Fruit fly (Drosophila melanogaster) whole organism, embryonic: ENCODE data around the gene Art8.

Source experiments
- Blimp-1 ChIP-seq: fragments of 200-800 bp; sonication (Bioruptor generic); optimal IDR thresholded peaks from 3 replicates; lab custom pipeline; 2018; ENCODE audit warnings: missing biosample characterization, missing genetic modification characterization, mild to moderate bottlenecking, moderate library complexity, missing genetic modification reagents
- CG10147 ChIP-seq: fragments of 200-800 bp; sonication (Bioruptor generic); optimal IDR thresholded peaks from 2 replicates; lab custom pipeline; 2019; ENCODE audit warnings: missing biosample characterization, mild to moderate bottlenecking, missing genetic modification characterization, moderate library complexity
- CG10267 ChIP-seq: fragments of 200-800 bp; sonication (Bioruptor generic); optimal IDR thresholded peaks from 2 replicates; lab custom pipeline; 2018; ENCODE audit warnings: missing biosample characterization, mild to moderate bottlenecking, missing genetic modification characterization, moderate library complexity
- CG11456 ChIP-seq: fragments of 200-800 bp; sonication (Bioruptor generic); IDR thresholded peaks from 3 replicates; pipeline ENCODE4 v1.3.6; 2022; ENCODE audit warnings: missing biosample characterization, missing genetic modification characterization
- CG12071 ChIP-seq: fragments of 200-800 bp; sonication (Bioruptor generic); optimal IDR thresholded peaks from 3 replicates; lab custom pipeline; 2018; ENCODE audit warnings: missing biosample characterization, mild to moderate bottlenecking, missing genetic modification characterization
- CG12104 ChIP-seq: fragments of 200-800 bp; sonication (Bioruptor generic); optimal IDR thresholded peaks from 3 replicates; lab custom pipeline; 2016; ENCODE audit warnings: missing biosample characterization, missing genetic modification characterization
- CG13123 ChIP-seq: fragments of 200-800 bp; sonication (Bioruptor generic); optimal IDR thresholded peaks from 2 replicates; lab custom pipeline; 2016; ENCODE audit warnings: missing biosample characterization, missing genetic modification characterization
- CG13894 ChIP-seq: fragments of 200-800 bp; sonication (Bioruptor generic); optimal IDR thresholded peaks from 3 replicates; lab custom pipeline; 2018; ENCODE audit warnings: missing biosample characterization, mild to moderate bottlenecking, missing genetic modification characterization, moderate library complexity
- CG15514 ChIP-seq: fragments of 200-800 bp; sonication (Bioruptor generic); optimal IDR thresholded peaks from 3 replicates; lab custom pipeline; 2017; ENCODE audit warnings: missing biosample characterization, missing genetic modification characterization, mild to moderate bottlenecking, moderate library complexity, missing genetic modification reagents
- CG15601 ChIP-seq: fragments of 200-800 bp; sonication (Bioruptor generic); optimal IDR thresholded peaks from 3 replicates; lab custom pipeline; 2019; ENCODE audit warnings: missing biosample characterization, mild to moderate bottlenecking, missing genetic modification characterization, moderate library complexity
- CG16813 ChIP-seq: fragments of 200-800 bp; sonication (Bioruptor generic); IDR thresholded peaks from 3 replicates; pipeline ENCODE4 v1.3.6; 2022; ENCODE audit warnings: missing biosample characterization, missing genetic modification characterization; ENCODE audit not compliant: partially characterized antibody
- CG4707 ChIP-seq: fragments of 200-800 bp; sonication (Bioruptor generic); optimal IDR thresholded peaks from 2 replicates; lab custom pipeline; 2018; ENCODE audit warnings: missing biosample characterization, mild to moderate bottlenecking, missing genetic modification characterization, moderate library complexity
- CG6175 ChIP-seq: fragments of 200-800 bp; sonication (Bioruptor generic); IDR thresholded peaks from 3 replicates; pipeline ENCODE4 v1.3.6; 2022; ENCODE audit warnings: missing biosample characterization, missing genetic modification characterization
- CG6765 ChIP-seq: fragments of 200-800 bp; sonication (Bioruptor generic); optimal IDR thresholded peaks from 3 replicates; lab custom pipeline; 2017; ENCODE audit warnings: missing biosample characterization, mild to moderate bottlenecking, missing genetic modification characterization
- CG7372 ChIP-seq: fragments of 200-800 bp; sonication (Bioruptor generic); IDR thresholded peaks from 2 replicates; pipeline ENCODE4 v1.3.6; 2022; ENCODE audit warnings: missing biosample characterization, missing genetic modification characterization
- CG7987 ChIP-seq: fragments of 200-800 bp; sonication (Bioruptor generic); optimal IDR thresholded peaks from 2 replicates; lab custom pipeline; 2018; ENCODE audit warnings: missing biosample characterization, mild to moderate bottlenecking, missing genetic modification characterization, moderate library complexity
- CG8281 ChIP-seq: fragments of 200-800 bp; sonication (Bioruptor generic); optimal IDR thresholded peaks from 2 replicates; lab custom pipeline; 2018; ENCODE audit warnings: missing biosample characterization, mild to moderate bottlenecking, missing genetic modification characterization, moderate library complexity
- CG8478 ChIP-seq: fragments of >200 bp; optimal IDR thresholded peaks from 2 replicates; lab custom pipeline; 2018
- CG8924 ChIP-seq: fragments of 200-800 bp; optimal IDR thresholded peaks from 3 replicates; lab custom pipeline; 2019; ENCODE audit warnings: missing biosample characterization, mild to moderate bottlenecking, missing genetic modification characterization, moderate library complexity
- CG9609 ChIP-seq: fragments of 200-800 bp; sonication (Bioruptor generic); optimal IDR thresholded peaks from 3 replicates; lab custom pipeline; 2016; ENCODE audit warnings: missing biosample characterization, missing genetic modification characterization
- CG9817 ChIP-seq: fragments of 200-800 bp; sonication (Bioruptor generic); optimal IDR thresholded peaks from 2 replicates; lab custom pipeline; 2018; ENCODE audit warnings: missing biosample characterization, mild to moderate bottlenecking, missing genetic modification characterization, moderate library complexity
- CHES-1-like ChIP-seq: fragments of 200-800 bp; sonication (Bioruptor generic); optimal IDR thresholded peaks from 2 replicates; lab custom pipeline; 2016; ENCODE audit warnings: missing biosample characterization, missing genetic modification characterization
- Elba2 ChIP-seq: fragments of 200-800 bp; sonication (Bioruptor generic); optimal IDR thresholded peaks from 3 replicates; lab custom pipeline; 2016; ENCODE audit warnings: missing biosample characterization, missing genetic modification characterization
- Mad ChIP-seq: fragments of 200-800 bp; sonication (Bioruptor generic); optimal IDR thresholded peaks from 2 replicates; lab custom pipeline; 2016; ENCODE audit warnings: missing biosample characterization, missing genetic modification characterization
- Max ChIP-seq: fragments of 200-800 bp; sonication (Bioruptor generic); optimal IDR thresholded peaks from 2 replicates; lab custom pipeline; 2016; ENCODE audit warnings: missing biosample characterization, mild to moderate bottlenecking, missing genetic modification characterization
- PHDP ChIP-seq: fragments of 200-800 bp; sonication (Bioruptor generic); optimal IDR thresholded peaks from 3 replicates; lab custom pipeline; 2018; ENCODE audit warnings: missing biosample characterization, mild to moderate bottlenecking, missing genetic modification characterization, moderate library complexity
- Sox102F ChIP-seq: fragments of 200-800 bp; sonication (Bioruptor generic); optimal IDR thresholded peaks from 2 replicates; lab custom pipeline; 2018; ENCODE audit warnings: missing biosample characterization, mild to moderate bottlenecking, missing genetic modification characterization, moderate library complexity
- TFAM ChIP-seq: fragments of 200-800 bp; sonication (Bioruptor generic); optimal IDR thresholded peaks from 2 replicates; lab custom pipeline; 2017; ENCODE audit warnings: missing biosample characterization, missing genetic modification characterization, inconsistent platforms
- dimm ChIP-seq: fragments of 200-800 bp; sonication (Bioruptor generic); IDR thresholded peaks from 2 replicates; pipeline ENCODE4 v1.3.6; 2022; ENCODE audit warnings: missing biosample characterization, missing genetic modification characterization
- ems ChIP-seq: fragments of 200-800 bp; sonication (Bioruptor generic); optimal IDR thresholded peaks from 3 replicates; lab custom pipeline; 2016; ENCODE audit warnings: missing biosample characterization, missing genetic modification characterization
- fd64A ChIP-seq: fragments of 200-800 bp; sonication (Bioruptor generic); optimal IDR thresholded peaks from 3 replicates; lab custom pipeline; 2018; ENCODE audit warnings: missing biosample characterization, mild to moderate bottlenecking, missing genetic modification characterization
- gcm ChIP-seq: fragments of 200-800 bp; sonication (Bioruptor generic); optimal IDR thresholded peaks from 2 replicates; lab custom pipeline; 2019; ENCODE audit warnings: missing biosample characterization, mild to moderate bottlenecking, missing genetic modification characterization, moderate library complexity
- grn ChIP-seq: fragments of 200-800 bp; sonication (Bioruptor generic); optimal IDR thresholded peaks from 3 replicates; lab custom pipeline; 2017; ENCODE audit warnings: missing biosample characterization, missing genetic modification characterization
- ind ChIP-seq: fragments of 200-800 bp; sonication (Bioruptor generic); optimal IDR thresholded peaks from 3 replicates; lab custom pipeline; 2016; ENCODE audit warnings: missing biosample characterization, missing genetic modification characterization
- insv ChIP-seq, 2 experiments: fragments of 200-800 bp; sonication (Bioruptor generic); optimal IDR thresholded peaks; 3 replicates each; lab custom pipeline; 2016 to 2018; ENCODE audit warnings: missing biosample characterization in 2 of 2, missing genetic modification characterization in 2 of 2
- lmd ChIP-seq: fragments of 200-800 bp; sonication (Bioruptor generic); IDR thresholded peaks from 2 replicates; pipeline ENCODE4 v1.3.6; 2022; ENCODE audit warnings: missing biosample characterization, missing genetic modification characterization
- nau ChIP-seq: fragments of 200-800 bp; sonication (Bioruptor generic); optimal IDR thresholded peaks from 3 replicates; lab custom pipeline; 2017; ENCODE audit warnings: missing biosample characterization, mild to moderate bottlenecking, missing genetic modification characterization, missing genetic modification reagents
- psq ChIP-seq: fragments of 200-800 bp; sonication (Bioruptor generic); optimal IDR thresholded peaks from 2 replicates; lab custom pipeline; 2017; ENCODE audit warnings: missing biosample characterization, missing genetic modification characterization
- pum ChIP-seq: fragments of 200-800 bp; sonication (Bioruptor generic); optimal IDR thresholded peaks from 2 replicates; lab custom pipeline; 2016; ENCODE audit warnings: missing biosample characterization, missing genetic modification characterization
- sc ChIP-seq, 3 experiments: fragments of >200 bp in 2 of 3; fragments of 200-800 bp in 1 of 3; sonication (Bioruptor generic) in 1 of 3; optimal IDR thresholded peaks; 2 replicates in 2 of 3; 3 replicates in 1 of 3; lab custom pipeline; 2017; ENCODE audit warnings: mild to moderate bottlenecking in 1 of 3, missing biosample characterization in 1 of 3, missing genetic modification characterization in 1 of 3, missing genetic modification reagents in 1 of 3
- so ChIP-seq: fragments of 200-800 bp; sonication (Bioruptor generic); IDR thresholded peaks from 3 replicates; pipeline ENCODE4 v1.3.6; 2022; ENCODE audit warnings: missing biosample characterization, missing genetic modification characterization
- sr ChIP-seq: fragments of 200-800 bp; sonication (Bioruptor generic); IDR thresholded peaks from 3 replicates; pipeline ENCODE4 v1.3.6; 2022; ENCODE audit warnings: missing biosample characterization, missing genetic modification characterization
- ssp ChIP-seq: fragments of 200-800 bp; sonication (Bioruptor generic); IDR thresholded peaks from 2 replicates; pipeline ENCODE4 v1.3.6; 2022; ENCODE audit warnings: missing biosample characterization, missing genetic modification characterization
- tna ChIP-seq: fragments of 200-800 bp; sonication (Bioruptor generic); IDR thresholded peaks from 2 replicates; pipeline ENCODE4 v1.3.6; 2022; ENCODE audit warnings: missing biosample characterization, missing genetic modification characterization; ENCODE audit not compliant: partially characterized antibody
- toy ChIP-seq: fragments of 200-800 bp; sonication (Bioruptor generic); IDR thresholded peaks from 2 replicates; pipeline ENCODE4 v1.3.6; 2022; ENCODE audit warnings: missing biosample characterization, missing genetic modification characterization
- ttk ChIP-seq: fragments of 200-800 bp; sonication (Bioruptor generic); IDR thresholded peaks from 2 replicates; pipeline ENCODE4 v2.1.2; 2022; ENCODE audit warnings: missing biosample characterization, missing genetic modification characterization
- tx ChIP-seq: fragments of 200-800 bp; sonication (Bioruptor generic); optimal IDR thresholded peaks from 2 replicates; lab custom pipeline; 2016; ENCODE audit warnings: missing biosample characterization, missing genetic modification characterization
- unc-4 ChIP-seq: fragments of 200-800 bp; sonication (Bioruptor generic); IDR thresholded peaks from 2 replicates; pipeline ENCODE4 v1.3.6; 2022; ENCODE audit warnings: missing biosample characterization, missing genetic modification characterization; ENCODE audit not compliant: partially characterized antibody
- z ChIP-seq: fragments of 200-800 bp; sonication (Bioruptor generic); IDR thresholded peaks from 3 replicates; pipeline ENCODE4 v1.3.6; 2022; ENCODE audit warnings: missing biosample characterization, missing genetic modification characterization

The Art8 gene

DNA sequence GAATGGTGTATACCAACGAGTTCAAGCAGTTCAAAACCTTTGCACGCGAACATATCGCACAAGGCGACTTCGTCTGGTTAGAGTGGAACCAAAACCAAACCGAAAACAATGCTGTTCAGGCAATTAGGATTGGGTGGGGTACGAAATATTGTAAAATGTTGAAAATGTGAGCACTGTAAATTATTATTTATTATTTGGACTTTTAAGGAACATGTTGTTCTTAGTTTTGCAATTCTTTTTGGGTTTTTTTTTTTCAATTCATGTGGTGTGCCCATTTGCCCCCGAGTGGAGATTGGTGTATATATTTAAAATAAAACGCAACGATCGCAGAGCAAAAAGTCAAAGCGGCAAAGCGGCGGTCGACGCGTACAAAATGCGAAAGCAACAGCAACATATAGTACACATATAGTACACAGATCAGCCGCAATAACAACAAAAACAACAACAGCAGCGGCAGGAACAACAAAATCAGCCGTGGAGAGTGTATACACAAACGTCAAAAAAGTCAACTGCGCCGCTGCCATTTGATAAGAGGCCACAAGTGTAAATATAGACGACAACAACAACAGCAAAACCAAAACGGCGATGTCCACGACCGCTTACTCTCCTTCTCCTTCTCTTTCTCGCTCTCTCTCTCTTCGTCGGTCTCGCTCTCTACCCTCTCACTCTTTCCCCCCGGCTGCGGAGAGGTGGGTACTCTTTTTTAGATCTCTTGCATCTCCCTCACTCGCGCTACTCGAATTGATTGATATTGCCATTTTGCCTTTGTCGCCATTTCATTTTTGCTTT lies 34.0 kb upstream of the Art8 start (continued):
- TF ChIP-seq TFAM (GFP tag; lab: Kevin White, UChicago) (no peak), insv (GFP tag; optimal IDR thresholded peaks at IDR 0.05; lab: Kevin White, UChicago) (no peak), Max (GFP tag; lab: Kevin White, UChicago) (no peak), dimm (GFP tag; lab: Robert Waterston, UW) (no peak), pum (no peak), CG13123 (peak; percentile 17), CG8924 (peak; percentile 33), CHES-1-like (GFP tag; lab: Kevin White, UChicago) (no peak), tx (GFP tag; lab: Kevin White, UChicago) (no peak), ssp (no peak), nau (GFP tag; lab: Kevin White, UChicago) (peak; percentile 72), ems (GFP tag; lab: Kevin White, UChicago) (no peak), CG8478 (lab: Kevin White, UChicago) (no peak), CG13894 (tag; lab: Kevin White, UChicago) (no peak), CG12104 (peak; percentile 31), tna (no peak; the same call in 1 of the 2 replicates), gcm (GFP tag; lab: Kevin White, UChicago) (peak; percentile 16), CG16813 (GFP tag; lab: Robert Waterston, UW) (no peak), ttk (GFP tag; lab: Robert Waterston, UW) (no peak), sc (optimal IDR thresholded peaks at IDR 0.05; lab: Kevin White, UChicago) (no peak), sc (GFP tag; optimal IDR thresholded peaks at IDR 0.05; lab: Kevin White, UChicago) (no peak), CG11456 (no peak), unc-4 (GFP tag; lab: Robert Waterston, UW) (no peak), psq (GFP tag; lab: Kevin White, UChicago) (no peak), toy (GFP tag; lab: Robert Waterston, UW) (no peak), z (no peak), CG8281 (tag; lab: Kevin White, UChicago) (peak; percentile 7), CG6175 (GFP tag; lab: Robert Waterston, UW) (no peak), Mad (GFP tag; lab: Kevin White, UChicago) (no peak), so (GFP tag; lab: Robert Waterston, UW) (peak; percentile 54; the same call in 2 of the 3 replicates), Elba2 (no peak), CG4707 (GFP tag; lab: Kevin White, UChicago) (peak; percentile 32), CG7987 (GFP tag; lab: Kevin White, UChicago) (peak; percentile 19), grn (peak; percentile 58), ind (GFP tag; lab: Kevin White, UChicago) (peak; percentile 25), PHDP (tag; lab: Kevin White, UChicago) (peak; percentile 45), lmd (peak; percentile 59), CG9609 (GFP tag; lab: Kevin White, UChicago) (no peak), Sox102F (peak; percentile 31), CG6765 (GFP tag; lab: Kevin White, UChicago) (peak; percentile 27), sr (GFP tag; lab: Robert Waterston, UW) (0 out of 3 replicates have a peak, but pooled peaks have one; percentile 37), CG9817 (tag; lab: Kevin White, UChicago) (no peak), CG15601 (tag; lab: Kevin White, UChicago) (peak; percentile 44), fd64A (peak; percentile 63), Blimp-1 (peak; percentile 13), CG10267 (tag; lab: Kevin White, UChicago) (no peak), CG12071 (peak; percentile 51), CG7372 (GFP tag; lab: Robert Waterston, UW) (no peak), CG15514 (GFP tag; lab: Kevin White, UChicago) (peak; percentile 41), CG10147 (GFP tag; lab: Kevin White, UChicago) (peak; percentile 45)
